Fruit fly (Drosophila melanogaster): Measurements from ENCODE around the gene CG5149.

CG5149 gene

dm6 chr2L:7431861-7432601 is 44.0 kb upstream of the CG5149 start:
- TF ChIP-seq bcd (GFP tag; optimal IDR thresholded peaks at IDR 0.05) (no peak), CG10462 (GFP tag; optimal IDR thresholded peaks at IDR 0.05) (no peak), CG18764 (GFP tag; optimal IDR thresholded peaks at IDR 0.05) (no peak), CG34376 (GFP tag; optimal IDR thresholded peaks at IDR 0.05) (peak; percentile 56), ttk (GFP tag; IDR thresholded peaks at IDR 0.05) (no peak), eve (GFP tag; optimal IDR thresholded peaks at IDR 0.05) (peak in 1 of 2 experiments; percentile 23), Med (GFP tag) (peak; percentile 1), Hr78 (GFP tag; optimal IDR thresholded peaks at IDR 0.05) (peak in 1 of 2 experiments; percentile 76), sens (GFP tag) (peak; percentile 71), chinmo (GFP tag; IDR thresholded peaks at IDR 0.05; ENCODE audit: partially characterized antibody) (0 out of 4 replicates have a peak, but pooled peaks have one; percentile 52), oc (tag; optimal IDR thresholded peaks at IDR 0.05) (no peak), scrt (GFP tag; optimal IDR thresholded peaks at IDR 0.05) (no peak), sug (tag; optimal IDR thresholded peaks at IDR 0.05) (peak; percentile 32), CG43689 (GFP tag; IDR thresholded peaks at IDR 0.05) (no peak), Spps (tag; optimal IDR thresholded peaks at IDR 0.05) (no peak), grn (GFP tag; optimal IDR thresholded peaks at IDR 0.05) (peak; percentile 30), Pdp1 (GFP tag; optimal IDR thresholded peaks at IDR 0.05) (peak in 1 of 2 experiments; percentile 90)

- TF ChIP-seq sens (GFP tag): peak; percentile 54
- TF ChIP-seq CG9932 (GFP tag; IDR thresholded peaks at IDR 0.05): no peak
- TF ChIP-seq Pdp1 (GFP tag; optimal IDR thresholded peaks at IDR 0.05): peak in 1 of 2 experiments; percentile 83
- no peak for TF ChIP-seq Mad (GFP tag; optimal IDR thresholded peaks at IDR 0.05)
Measured at dm6 chr2L:7430313-7430712, 42.3 kb upstream of the CG5149 start.

dm6 chr2L:7427786-7428137 is 39.7 kb upstream of the CG5149 start:
- TF ChIP-seq CG32532 (GFP tag; IDR thresholded peaks at IDR 0.05) (no peak), eve (GFP tag; optimal IDR thresholded peaks at IDR 0.05) (peak in 1 of 2 experiments; percentile 57), Fer1 (GFP tag; optimal IDR thresholded peaks at IDR 0.05) (no peak), cwo (GFP tag; optimal IDR thresholded peaks at IDR 0.05) (no peak), kay (GFP tag; optimal IDR thresholded peaks at IDR 0.05) (no peak), abd-A (tag; optimal IDR thresholded peaks at IDR 0.05) (no peak), CG11093 (GFP tag; IDR thresholded peaks at IDR 0.05) (no peak), sens (GFP tag) (peak; percentile 77), Dek (tag; optimal IDR thresholded peaks at IDR 0.05) (no peak), mam (GFP tag; optimal IDR thresholded peaks at IDR 0.05) (no peak), Nf-YB (GFP tag; optimal IDR thresholded peaks at IDR 0.05) (no peak), repo (GFP tag; optimal IDR thresholded peaks at IDR 0.05) (no peak), zen (tag; optimal IDR thresholded peaks at IDR 0.05) (no peak), Hand (GFP tag; optimal IDR thresholded peaks at IDR 0.05) (no peak), CG9437 (GFP tag; optimal IDR thresholded peaks at IDR 0.05) (no peak), CG9727 (GFP tag; optimal IDR thresholded peaks at IDR 0.05) (no peak)

- TF ChIP-seq kni (GFP tag; optimal IDR thresholded peaks at IDR 0.05) (peak; percentile 33), jing (GFP tag; optimal IDR thresholded peaks at IDR 0.05) (no peak), CG6254 (GFP tag; optimal IDR thresholded peaks at IDR 0.05) (no peak), mirr (GFP tag; optimal IDR thresholded peaks at IDR 0.05) (peak; percentile 73), HmgZ (tag; optimal IDR thresholded peaks at IDR 0.05) (peak; percentile 27), MBD-R2 (GFP tag; IDR thresholded peaks at IDR 0.05) (no peak), wek (GFP tag; optimal IDR thresholded peaks at IDR 0.05) (no peak), CG30431 (GFP tag; optimal IDR thresholded peaks at IDR 0.05) (no peak), Dek (tag; optimal IDR thresholded peaks at IDR 0.05) (no peak), CG7786 (GFP tag; optimal IDR thresholded peaks at IDR 0.05) (no peak), HmgD (GFP tag; optimal IDR thresholded peaks at IDR 0.05) (no peak), CG4617 (GFP tag; optimal IDR thresholded peaks at IDR 0.05; ENCODE audit: borderline replicate concordance) (peak; percentile 21), Mad (GFP tag; optimal IDR thresholded peaks at IDR 0.05) (no peak), Elba2 (GFP tag; optimal IDR thresholded peaks at IDR 0.05) (no peak)
Measured at dm6 chr2L:7427067-7427785, 39.2 kb upstream of the CG5149 start.

All from whole organism, embryonic.